Fruit fly (Drosophila melanogaster) whole organism, embryonic: ENCODE results near the gene gro.

Experiments used
- Adf1 ChIP-seq: fragments of 200-800 bp; sonication (Bioruptor generic); IDR thresholded peaks from 2 replicates; pipeline ENCODE4 v1.3.6; 2022; ENCODE audit warnings: missing biosample characterization, missing genetic modification characterization
- Atf6 ChIP-seq: fragments of 200-800 bp; sonication (Bioruptor generic); IDR thresholded peaks from 2 replicates; pipeline ENCODE4 v1.3.6; 2022; ENCODE audit warnings: missing biosample characterization, missing genetic modification characterization
- Blimp-1 ChIP-seq: fragments of 200-800 bp; sonication (Bioruptor generic); optimal IDR thresholded peaks from 3 replicates; lab custom pipeline; 2018; ENCODE audit warnings: missing biosample characterization, missing genetic modification characterization, mild to moderate bottlenecking, moderate library complexity, missing genetic modification reagents
- CG11560 ChIP-seq: fragments of 200-800 bp; sonication (Bioruptor generic); IDR thresholded peaks from 3 replicates; pipeline ENCODE4 v1.3.6; 2022; ENCODE audit warnings: missing biosample characterization, missing genetic modification characterization
- CG11695 ChIP-seq: fragments of 200-800 bp; sonication (Bioruptor generic); IDR thresholded peaks from 3 replicates; pipeline ENCODE4 v1.3.6; 2022; ENCODE audit warnings: missing biosample characterization, missing genetic modification characterization
- CG13424 ChIP-seq: fragments of 200-800 bp; sonication (Bioruptor generic); optimal IDR thresholded peaks from 2 replicates; lab custom pipeline; 2019; ENCODE audit warnings: missing biosample characterization, mild to moderate bottlenecking, missing genetic modification characterization, moderate library complexity
- CG13624 ChIP-seq: fragments of 200-800 bp; sonication (Bioruptor generic); optimal IDR thresholded peaks from 2 replicates; lab custom pipeline; 2016; ENCODE audit warnings: missing biosample characterization, missing genetic modification characterization
- CG14050 ChIP-seq: fragments of 200-800 bp; sonication (Bioruptor generic); IDR thresholded peaks from 3 replicates; pipeline ENCODE4 v1.3.6; 2022; ENCODE audit warnings: missing biosample characterization, missing genetic modification characterization
- CG15269 ChIP-seq: fragments of 200-800 bp; sonication (Bioruptor generic); optimal IDR thresholded peaks from 2 replicates; lab custom pipeline; 2018; ENCODE audit warnings: missing biosample characterization, mild to moderate bottlenecking, missing genetic modification characterization, moderate library complexity
- CG1603 ChIP-seq: fragments of 200-800 bp; sonication (Bioruptor generic); optimal IDR thresholded peaks from 2 replicates; lab custom pipeline; 2019; ENCODE audit warnings: missing biosample characterization, mild to moderate bottlenecking, missing genetic modification characterization, moderate library complexity
- CG1647 ChIP-seq: fragments of 200-800 bp; sonication (Bioruptor generic); optimal IDR thresholded peaks from 3 replicates; lab custom pipeline; 2016; ENCODE audit warnings: missing biosample characterization, missing genetic modification characterization
- CG17829 ChIP-seq: fragments of 200-800 bp; optimal IDR thresholded peaks from 2 replicates; lab custom pipeline; 2019; ENCODE audit warnings: missing biosample characterization, mild to moderate bottlenecking, missing genetic modification characterization, moderate library complexity
- CG2129 ChIP-seq: fragments of 200-800 bp; sonication (Bioruptor generic); IDR thresholded peaks from 2 replicates; pipeline ENCODE4 v1.3.6; 2022; ENCODE audit warnings: missing biosample characterization, missing genetic modification characterization; ENCODE audit not compliant: partially characterized antibody
- CG33213 ChIP-seq: fragments of 200-800 bp; sonication (Bioruptor generic); optimal IDR thresholded peaks from 3 replicates; lab custom pipeline; 2016; ENCODE audit warnings: missing biosample characterization, missing genetic modification characterization
- CG5245 ChIP-seq: fragments of 200-800 bp; sonication (Bioruptor generic); optimal IDR thresholded peaks from 3 replicates; lab custom pipeline; 2016; ENCODE audit warnings: missing biosample characterization, missing genetic modification characterization
- CG8281 ChIP-seq: fragments of 200-800 bp; sonication (Bioruptor generic); optimal IDR thresholded peaks from 2 replicates; lab custom pipeline; 2018; ENCODE audit warnings: missing biosample characterization, mild to moderate bottlenecking, missing genetic modification characterization, moderate library complexity
- CG8388 ChIP-seq: fragments of 200-800 bp; sonication (Bioruptor generic); optimal IDR thresholded peaks from 2 replicates; lab custom pipeline; 2019; ENCODE audit warnings: missing biosample characterization, mild to moderate bottlenecking, missing genetic modification characterization, moderate library complexity
- CG8944 ChIP-seq: fragments of 200-800 bp; sonication (Bioruptor generic); optimal IDR thresholded peaks from 3 replicates; lab custom pipeline; 2016; ENCODE audit warnings: missing biosample characterization, missing genetic modification characterization
- CG9727 ChIP-seq: fragments of 200-800 bp; sonication (Bioruptor generic); optimal IDR thresholded peaks from 3 replicates; lab custom pipeline; 2017; ENCODE audit warnings: missing biosample characterization, mild to moderate bottlenecking, missing genetic modification characterization
- Dll ChIP-seq: fragments of 200-800 bp; sonication (Bioruptor generic); IDR thresholded peaks from 4 replicates; pipeline ENCODE4 v1.3.6; 2022; ENCODE audit warnings: missing biosample characterization, missing genetic modification characterization; ENCODE audit not compliant: partially characterized antibody
- H2.0 ChIP-seq: fragments of 200-800 bp; sonication (Bioruptor generic); IDR thresholded peaks from 2 replicates; pipeline ENCODE4 v1.3.6; 2022; ENCODE audit warnings: missing biosample characterization, missing genetic modification characterization
- Hr51 ChIP-seq, 2 experiments: fragments of 200-800 bp; sonication (Bioruptor generic); optimal IDR thresholded peaks; 2 replicates in 1 of 2; 3 replicates in 1 of 2; lab custom pipeline; 2016 to 2018; ENCODE audit warnings: missing biosample characterization in 2 of 2, missing genetic modification characterization in 2 of 2, mild to moderate bottlenecking in 1 of 2, moderate library complexity in 1 of 2
- MBD-R2 ChIP-seq: fragments of 200-800 bp; sonication (Bioruptor generic); IDR thresholded peaks from 2 replicates; pipeline ENCODE4 v1.3.6; 2022; ENCODE audit warnings: missing biosample characterization, missing genetic modification characterization
- Nf-YA ChIP-seq: fragments of 200-800 bp; sonication (Bioruptor generic); IDR thresholded peaks from 2 replicates; pipeline ENCODE4 v1.3.6; 2022; ENCODE audit warnings: missing biosample characterization, missing genetic modification characterization
- Spps ChIP-seq: fragments of 200-800 bp; sonication (Bioruptor generic); optimal IDR thresholded peaks from 2 replicates; lab custom pipeline; 2018; ENCODE audit warnings: missing biosample characterization, mild to moderate bottlenecking, missing genetic modification characterization
- Tbp ChIP-seq: fragments of >200 bp; optimal IDR thresholded peaks from 2 replicates; lab custom pipeline; 2018; ENCODE audit warnings: missing biosample characterization, missing genetic modification characterization
- Trl ChIP-seq, 3 experiments: fragments of >200 bp in 2 of 3; fragments of 200-800 bp in 1 of 3; sonication (Bioruptor generic) in 1 of 3; optimal IDR thresholded peaks; 2 replicates in 1 of 3; 3 replicates in 2 of 3; lab custom pipeline; 2016 to 2017; ENCODE audit warnings: missing biosample characterization in 1 of 3, missing genetic modification characterization in 1 of 3
- ci ChIP-seq: fragments of 200-800 bp; sonication (Bioruptor generic); IDR thresholded peaks from 3 replicates; pipeline ENCODE4 v1.3.6; 2022; ENCODE audit warnings: missing biosample characterization, missing genetic modification characterization
- dysf ChIP-seq: fragments of 200-800 bp; sonication (Bioruptor generic); IDR thresholded peaks from 3 replicates; pipeline ENCODE4 v1.3.6; 2022; ENCODE audit warnings: missing biosample characterization, missing genetic modification characterization
- fd96Cb ChIP-seq: fragments of 200-800 bp; sonication (Bioruptor generic); optimal IDR thresholded peaks from 2 replicates; lab custom pipeline; 2018; ENCODE audit warnings: missing biosample characterization, mild to moderate bottlenecking, missing genetic modification characterization, moderate library complexity
- ind ChIP-seq: fragments of 200-800 bp; sonication (Bioruptor generic); optimal IDR thresholded peaks from 3 replicates; lab custom pipeline; 2016; ENCODE audit warnings: missing biosample characterization, missing genetic modification characterization
- lab ChIP-seq: fragments of 200-800 bp; sonication (Bioruptor generic); optimal IDR thresholded peaks from 3 replicates; lab custom pipeline; 2017; ENCODE audit warnings: missing biosample characterization, missing genetic modification characterization, mild to moderate bottlenecking, moderate library complexity, missing genetic modification reagents
- lola ChIP-seq, 3 experiments: fragments of >200 bp in 2 of 3; fragments of 200-800 bp in 1 of 3; sonication (Bioruptor generic) in 1 of 3; optimal IDR thresholded peaks; 2 replicates each; lab custom pipeline; 2017 to 2019; ENCODE audit warnings: missing biosample characterization in 3 of 3, missing genetic modification characterization in 3 of 3, mild to moderate bottlenecking in 1 of 3, moderate library complexity in 1 of 3
- mld ChIP-seq: fragments of 200-800 bp; sonication (Bioruptor generic); IDR thresholded peaks from 3 replicates; pipeline ENCODE4 v1.3.6; 2022; ENCODE audit warnings: missing biosample characterization, missing genetic modification characterization; ENCODE audit not compliant: partially characterized antibody
- nerfin-1 ChIP-seq: fragments of 200-800 bp; sonication (Bioruptor generic); optimal IDR thresholded peaks from 3 replicates; lab custom pipeline; 2019; ENCODE audit warnings: missing biosample characterization, mild to moderate bottlenecking, missing genetic modification characterization, moderate library complexity
- onecut ChIP-seq: fragments of 200-800 bp; sonication (Bioruptor generic); IDR thresholded peaks from 2 replicates; pipeline ENCODE4 v1.3.6; 2022; ENCODE audit warnings: missing biosample characterization, missing genetic modification characterization
- otp ChIP-seq: fragments of 200-800 bp; sonication (Bioruptor generic); IDR thresholded peaks from 3 replicates; pipeline ENCODE4, ENCODE4 v1.3.6; 2022; ENCODE audit warnings: missing biosample characterization, missing genetic modification characterization
- phol ChIP-seq: fragments of 200-800 bp; sonication (Bioruptor generic); optimal IDR thresholded peaks from 3 replicates; lab custom pipeline; 2018; ENCODE audit warnings: missing biosample characterization, mild to moderate bottlenecking, missing genetic modification characterization, moderate library complexity
- ranshi ChIP-seq: fragments of 200-800 bp; sonication (Bioruptor generic); IDR thresholded peaks from 2 replicates; pipeline ENCODE4 v1.3.6; 2022; ENCODE audit warnings: missing biosample characterization, missing genetic modification characterization
- repo ChIP-seq: fragments of 200-800 bp; sonication (Bioruptor generic); optimal IDR thresholded peaks from 2 replicates; lab custom pipeline; 2016; ENCODE audit warnings: missing biosample characterization, missing genetic modification characterization
- salm ChIP-seq: fragments of 200-800 bp; sonication (Bioruptor generic); optimal IDR thresholded peaks from 2 replicates; lab custom pipeline; 2018; ENCODE audit warnings: missing biosample characterization, mild to moderate bottlenecking, missing genetic modification characterization
- sens ChIP-seq: fragments of 200-800 bp; sonication (Bioruptor generic); peaks from one replicate; lab custom pipeline; 2016; ENCODE audit warnings: missing biosample characterization, missing genetic modification characterization
- sisA ChIP-seq: fragments of 200-800 bp; sonication (Bioruptor generic); IDR thresholded peaks from 2 replicates; pipeline ENCODE4 v1.3.6; 2022; ENCODE audit warnings: missing biosample characterization, missing genetic modification characterization
- so ChIP-seq: fragments of 200-800 bp; sonication (Bioruptor generic); IDR thresholded peaks from 3 replicates; pipeline ENCODE4 v1.3.6; 2022; ENCODE audit warnings: missing biosample characterization, missing genetic modification characterization
- ssp ChIP-seq: fragments of 200-800 bp; sonication (Bioruptor generic); IDR thresholded peaks from 2 replicates; pipeline ENCODE4 v1.3.6; 2022; ENCODE audit warnings: missing biosample characterization, missing genetic modification characterization
- sug ChIP-seq: fragments of 200-800 bp; optimal IDR thresholded peaks from 2 replicates; lab custom pipeline; 2019; ENCODE audit warnings: missing biosample characterization, mild to moderate bottlenecking, missing genetic modification characterization, moderate library complexity
- tgo ChIP-seq: fragments of 200-800 bp; sonication (Bioruptor generic); IDR thresholded peaks from 3 replicates; pipeline ENCODE4 v1.3.6; 2022; ENCODE audit warnings: missing biosample characterization, missing genetic modification characterization
- vnd ChIP-seq: fragments of 200-800 bp; sonication (Bioruptor generic); IDR thresholded peaks from 3 replicates; pipeline ENCODE4 v1.3.6; 2022; ENCODE audit warnings: missing biosample characterization, missing genetic modification characterization; ENCODE audit not compliant: partially characterized antibody
- wor ChIP-seq: fragments of 200-800 bp; sonication (Bioruptor generic); IDR thresholded peaks from 2 replicates; pipeline ENCODE4 v1.3.6; 2022; ENCODE audit warnings: missing biosample characterization, missing genetic modification characterization

Gene gro

dm6 chr3R:26081380-26081991 lies 40.0 kb downstream of the gro start (continued):
- TF ChIP-seq CG1603 (tag; lab: Kevin White, UChicago) (peak; percentile 51), CG33213 (GFP tag; lab: Kevin White, UChicago) (no peak), CG17829 (tag; lab: Kevin White, UChicago) (peak; percentile 74), CG13424 (tag; lab: Kevin White, UChicago) (peak; percentile 60), CG8388 (GFP tag; lab: Kevin White, UChicago) (peak; percentile 54), Dll (no peak), repo (no peak), otp (0 out of 3 replicates have a peak, but pooled peaks have one; percentile 42), MBD-R2 (GFP tag; lab: Robert Waterston, UW) (no peak), vnd (GFP tag; lab: Robert Waterston, UW) (no peak), tgo (peak; percentile 52; the same call in 2 of the 3 replicates), dysf (peak; percentile 78), CG2129 (no peak), so (0 out of 3 replicates have a peak, but pooled peaks have one; percentile 54), CG1647 (GFP tag; lab: Kevin White, UChicago) (peak; percentile 4), CG13624 (no peak), Spps (tag; lab: Kevin White, UChicago) (peak; percentile 62), CG15269 (tag; lab: Kevin White, UChicago) (peak; percentile 48), ind (GFP tag; lab: Kevin White, UChicago) (peak; percentile 48), Nf-YA (no peak), Tbp (GFP tag; lab: Kevin White, UChicago) (no peak), phol (tag; lab: Kevin White, UChicago) (peak; percentile 73), Atf6 (GFP tag; lab: Robert Waterston, UW) (peak; percentile 35; the same call in 1 of the 2 replicates), Adf1 (GFP tag; lab: Robert Waterston, UW) (no peak), sug (tag; lab: Kevin White, UChicago) (no peak), sens (GFP tag; lab: Kevin White, UChicago) (peak; percentile 90), H2.0 (peak; percentile 50), CG5245 (GFP tag; lab: Kevin White, UChicago) (peak; percentile 33), nerfin-1 (tag; lab: Kevin White, UChicago) (no peak), lab (peak; percentile 51), onecut (GFP tag; lab: Robert Waterston, UW) (peak; percentile 42; the same call in 1 of the 2 replicates), CG9727 (GFP tag; lab: Kevin White, UChicago) (peak; percentile 69), CG8944 (no peak), Hr51 (GFP tag; optimal IDR thresholded peaks at IDR 0.05; lab: Kevin White, UChicago) (peak in 1 of 2 experiments; percentile 53), ci (peak; percentile 77), Blimp-1 (GFP tag; lab: Kevin White, UChicago) (peak; percentile 75), sisA (GFP tag; lab: Robert Waterston, UW) (peak; percentile 47; the same call in 1 of the 2 replicates), ranshi (peak; percentile 58; the same call in 1 of the 2 replicates), wor (peak; percentile 41; the same call in 1 of the 2 replicates), CG8281 (tag; lab: Kevin White, UChicago) (no peak), fd96Cb (tag; lab: Kevin White, UChicago) (peak; percentile 65), mld (GFP tag; lab: Robert Waterston, UW) (no peak), CG11560 (tag; lab: Robert Waterston, UW) (0 out of 3 replicates have a peak, but pooled peaks have one; percentile 39), salm (tag; lab: Kevin White, UChicago) (no peak), Trl (optimal IDR thresholded peaks at IDR 0.05; lab: Kevin White, UChicago) (no peak), Trl (GFP tag; optimal IDR thresholded peaks at IDR 0.05; lab: Kevin White, UChicago) (no peak), CG14050 (GFP tag; lab: Robert Waterston, UW) (no peak), lola (GFP tag; optimal IDR thresholded peaks at IDR 0.05; lab: Kevin White, UChicago) (peak in 1 of 3 experiments; percentile 79), ssp (GFP tag; lab: Robert Waterston, UW) (0 out of 2 replicates have a peak, but pooled peaks have one; percentile 30), CG11695 (GFP tag; lab: Robert Waterston, UW) (peak; percentile 54; the same call in 1 of the 3 replicates)
